Worm (Caenorhabditis elegans) whole organism, L4 larva: ENCODE data around the gene srx-93.

Source experiments
- D1046.2 ChIP-seq: fragments of 200-800 bp; sonication (Bioruptor generic); IDR thresholded peaks from 2 replicates; pipeline ENCODE4 v1.3.6; 2022; ENCODE audit warnings: missing genetic modification characterization, missing compliant biosample characterization
- F10B5.3 ChIP-seq: sonication (generic microtip); optimal IDR thresholded peaks from 2 replicates; lab custom pipeline; 2016; ENCODE audit warnings: mild to moderate bottlenecking, missing genetic modification characterization, missing compliant biosample characterization
- T20F7.1 ChIP-seq: fragments of 200-800 bp; sonication (Bioruptor generic); optimal IDR thresholded peaks from 2 replicates; lab custom pipeline; 2018; ENCODE audit warnings: mild to moderate bottlenecking, missing genetic modification characterization, missing compliant biosample characterization
- Y48G9A.11 ChIP-seq: fragments of 200-800 bp; sonication (Bioruptor generic); IDR thresholded peaks from 2 replicates; pipeline ENCODE4 v1.3.6; 2022; ENCODE audit warnings: missing genetic modification reagents, missing genetic modification characterization, missing compliant biosample characterization
- Y5F2A.4 ChIP-seq: fragments of 200-800 bp; sonication (Bioruptor generic); optimal IDR thresholded peaks from 2 replicates; lab custom pipeline; 2018; ENCODE audit warnings: mild to moderate bottlenecking, missing genetic modification characterization, missing compliant biosample characterization
- Y75B8A.6 ChIP-seq: fragments of 200-800 bp; sonication (Bioruptor generic); IDR thresholded peaks from 2 replicates; pipeline ENCODE4 v1.3.6; 2022; ENCODE audit warnings: missing genetic modification reagents, missing genetic modification characterization, missing compliant biosample characterization
- ZK337.2 ChIP-seq: fragments of 200-800 bp; sonication (Bioruptor generic); IDR thresholded peaks from 2 replicates; pipeline ENCODE4 v1.3.6; 2022; ENCODE audit warnings: missing genetic modification reagents, missing genetic modification characterization, missing compliant biosample characterization
- aha-1 ChIP-seq: fragments of 150-350 bp; peaks from one replicate; lab custom pipeline; 2014; ENCODE audit warnings: missing biosample characterization, missing genetic modification characterization
- arid-1 ChIP-seq: fragments of 200-800 bp; sonication (Bioruptor generic); conservative IDR thresholded peaks from 2 replicates; pipeline ENCODE4 v1.3.6; 2022; ENCODE audit warnings: missing genetic modification reagents, missing genetic modification characterization, missing compliant biosample characterization
- ceh-28 ChIP-seq: fragments of 150-350 bp; optimal IDR thresholded peaks from 2 replicates; lab custom pipeline; 2014; ENCODE audit warnings: missing biosample characterization, missing genetic modification reagents, missing genetic modification characterization
- ceh-82 ChIP-seq: sonication (generic microtip); optimal IDR thresholded peaks from 2 replicates; lab custom pipeline; 2017; ENCODE audit warnings: missing biosample characterization, missing genetic modification characterization
- cey-2 ChIP-seq: sonication (generic microtip); optimal IDR thresholded peaks from 3 replicates; lab custom pipeline; 2017; ENCODE audit warnings: missing genetic modification characterization, mild to moderate bottlenecking, missing compliant biosample characterization, antibody characterized with exemption, borderline replicate concordance; ENCODE audit not compliant: insufficient read depth
- ctbp-1 ChIP-seq: fragments of 200-800 bp; sonication (Bioruptor generic); IDR thresholded peaks from 2 replicates; pipeline ENCODE4 v1.3.6; 2022; ENCODE audit warnings: missing genetic modification reagents, missing genetic modification characterization, missing compliant biosample characterization
- daf-16 ChIP-seq, 3 experiments: sonication (generic microtip); optimal IDR thresholded peaks; 2 replicates each; lab custom pipeline; 2016 to 2017; ENCODE audit warnings: missing genetic modification characterization in 3 of 3, missing genetic modification reagents in 3 of 3, mild to moderate bottlenecking in 2 of 3, missing compliant biosample characterization in 2 of 3, missing biosample characterization in 1 of 3, moderate library complexity in 1 of 3
- dmd-8 ChIP-seq: fragments of 200-800 bp; sonication (Bioruptor generic); IDR thresholded peaks from 2 replicates; pipeline ENCODE4 v1.3.6; 2022; ENCODE audit warnings: missing genetic modification characterization, missing compliant biosample characterization
- dpl-1 ChIP-seq: fragments of 150-350 bp; optimal IDR thresholded peaks from 2 replicates; lab custom pipeline; 2014; ENCODE audit warnings: missing biosample characterization, missing genetic modification reagents, missing genetic modification characterization
- duxl-1 ChIP-seq: sonication (generic microtip); optimal IDR thresholded peaks from 2 replicates; lab custom pipeline; 2016; ENCODE audit warnings: mild to moderate bottlenecking, missing genetic modification characterization, moderate library complexity, missing compliant biosample characterization; ENCODE audit not compliant: poor library complexity
- dve-1 ChIP-seq: sonication (generic microtip); optimal IDR thresholded peaks from 2 replicates; lab custom pipeline; 2017; ENCODE audit warnings: antibody characterized with exemption, mild to moderate bottlenecking, missing genetic modification characterization, missing compliant biosample characterization; ENCODE audit not compliant: insufficient read depth
- egl-43 ChIP-seq: fragments of 200-800 bp; sonication (Bioruptor generic); IDR thresholded peaks from 2 replicates; pipeline ENCODE4 v1.3.6; 2022; ENCODE audit warnings: missing genetic modification reagents, missing genetic modification characterization, missing compliant biosample characterization
- gei-8 ChIP-seq: fragments of 200-800 bp; sonication (Bioruptor generic); optimal IDR thresholded peaks from 2 replicates; lab custom pipeline; 2018; ENCODE audit warnings: mild to moderate bottlenecking, missing genetic modification characterization, missing compliant biosample characterization
- hif-1 ChIP-seq, 2 experiments: sonication (generic microtip); optimal IDR thresholded peaks; 2 replicates each; lab custom pipeline; 2016 to 2017; ENCODE audit warnings: missing compliant biosample characterization in 2 of 2, missing genetic modification characterization in 2 of 2, missing genetic modification reagents in 2 of 2, missing genotype in 2 of 2, mild to moderate bottlenecking in 1 of 2
- hlh-11 ChIP-seq: fragments of 200-800 bp; sonication (Bioruptor generic); optimal IDR thresholded peaks from 2 replicates; lab custom pipeline; 2018; ENCODE audit warnings: mild to moderate bottlenecking, missing genetic modification characterization, missing compliant biosample characterization
- hlh-30 ChIP-seq: sonication (generic microtip); optimal IDR thresholded peaks from 2 replicates; lab custom pipeline; 2017; ENCODE audit warnings: antibody characterized with exemption, mild to moderate bottlenecking, missing genetic modification characterization, missing compliant biosample characterization; ENCODE audit not compliant: insufficient read depth
- hmg-1.1 ChIP-seq: fragments of 200-800 bp; sonication (Bioruptor generic); IDR thresholded peaks from 2 replicates; pipeline ENCODE4 v1.3.6; 2022; ENCODE audit warnings: missing genetic modification reagents, missing genetic modification characterization, missing compliant biosample characterization
- lin-1 ChIP-seq: fragments of 200-800 bp; sonication (Bioruptor generic); IDR thresholded peaks from 2 replicates; pipeline ENCODE4 v1.3.6; 2022; ENCODE audit warnings: missing genetic modification reagents, missing genetic modification characterization, missing compliant biosample characterization
- lin-38 ChIP-seq: fragments of 200-800 bp; sonication (Bioruptor generic); IDR thresholded peaks from 2 replicates; pipeline ENCODE4 v1.3.6; 2022; ENCODE audit warnings: missing genetic modification reagents, missing genetic modification characterization, missing compliant biosample characterization
- lsy-2 ChIP-seq, 2 experiments: fragments of 150-350 bp in 1 of 2; sonication (generic microtip) in 1 of 2; optimal IDR thresholded peaks; 2 replicates each; lab custom pipeline; 2014 to 2017; ENCODE audit warnings: missing biosample characterization in 2 of 2, missing genetic modification characterization in 2 of 2
- mdl-1 ChIP-seq, 2 experiments: fragments of 150-350 bp in 1 of 2; sonication (generic microtip) in 1 of 2; optimal IDR thresholded peaks; 2 replicates each; lab custom pipeline; 2014 to 2017; ENCODE audit warnings: missing biosample characterization in 2 of 2, missing genetic modification characterization in 2 of 2
- mep-1 ChIP-seq: fragments of 150-350 bp; sonication (generic microtip); optimal IDR thresholded peaks from 3 replicates; lab custom pipeline; 2014; ENCODE audit warnings: missing biosample characterization, missing genetic modification characterization
- mes-2 ChIP-seq: sonication (generic microtip); optimal IDR thresholded peaks from 2 replicates; lab custom pipeline; 2016; ENCODE audit warnings: missing genotype, mild to moderate bottlenecking, missing genetic modification characterization, missing compliant biosample characterization; ENCODE audit not compliant: poor library complexity, severe bottlenecking
- nhr-111 ChIP-seq: fragments of 200-800 bp; sonication (Bioruptor generic); optimal IDR thresholded peaks from 2 replicates; lab custom pipeline; 2018; ENCODE audit warnings: mild to moderate bottlenecking, missing genetic modification characterization, missing compliant biosample characterization
- pha-4 ChIP-seq, 2 experiments: fragments of 150-350 bp in 1 of 2; fragments of 200-800 bp in 1 of 2; sonication (Bioruptor generic) in 1 of 2; IDR thresholded peaks in 1 of 2; optimal IDR thresholded peaks in 1 of 2; 2 replicates each; pipeline versions ENCODE4 v1.3.6 to Lab custom; 2014 to 2022; ENCODE audit warnings: missing genetic modification characterization in 2 of 2, missing genetic modification reagents in 2 of 2, missing biosample characterization in 1 of 2, missing compliant biosample characterization in 1 of 2
- saeg-2 ChIP-seq: fragments of 200-800 bp; sonication (Bioruptor generic); IDR thresholded peaks from 2 replicates; pipeline ENCODE4 v1.3.6; 2022; ENCODE audit warnings: missing genetic modification reagents, missing genetic modification characterization, missing compliant biosample characterization
- set-16 ChIP-seq: fragments of 200-800 bp; sonication (Bioruptor generic); IDR thresholded peaks from 2 replicates; pipeline ENCODE4 v1.3.6; 2022; ENCODE audit warnings: missing genetic modification reagents, missing genetic modification characterization, missing compliant biosample characterization
- skn-1 ChIP-seq: fragments of 150-350 bp; optimal IDR thresholded peaks from 2 replicates; lab custom pipeline; 2014; ENCODE audit warnings: missing biosample characterization, missing genetic modification characterization
- spr-3 ChIP-seq: fragments of 200-800 bp; sonication (Bioruptor generic); optimal IDR thresholded peaks from 2 replicates; lab custom pipeline; 2018; ENCODE audit warnings: mild to moderate bottlenecking, missing genetic modification characterization, missing compliant biosample characterization
- unc-130 ChIP-seq: sonication (generic microtip); optimal IDR thresholded peaks from 2 replicates; lab custom pipeline; 2016; ENCODE audit warnings: missing genetic modification reagents, missing genetic modification characterization, missing compliant biosample characterization
- unc-62 ChIP-seq, 3 experiments: fragments of 150-350 bp in 1 of 3; sonication (generic microtip); optimal IDR thresholded peaks in 2 of 3; peaks in 1 of 3; 1 replicate in 1 of 3; 2 replicates in 2 of 3; lab custom pipeline; 2014 to 2017; ENCODE audit warnings: missing biosample characterization in 3 of 3, missing genetic modification characterization in 3 of 3, missing genetic modification reagents in 3 of 3, missing genotype in 1 of 3
- zag-1 ChIP-seq: fragments of 150-350 bp; optimal IDR thresholded peaks from 2 replicates; lab custom pipeline; 2014; ENCODE audit warnings: missing biosample characterization, missing genetic modification characterization

srx-93 gene

DNA sequence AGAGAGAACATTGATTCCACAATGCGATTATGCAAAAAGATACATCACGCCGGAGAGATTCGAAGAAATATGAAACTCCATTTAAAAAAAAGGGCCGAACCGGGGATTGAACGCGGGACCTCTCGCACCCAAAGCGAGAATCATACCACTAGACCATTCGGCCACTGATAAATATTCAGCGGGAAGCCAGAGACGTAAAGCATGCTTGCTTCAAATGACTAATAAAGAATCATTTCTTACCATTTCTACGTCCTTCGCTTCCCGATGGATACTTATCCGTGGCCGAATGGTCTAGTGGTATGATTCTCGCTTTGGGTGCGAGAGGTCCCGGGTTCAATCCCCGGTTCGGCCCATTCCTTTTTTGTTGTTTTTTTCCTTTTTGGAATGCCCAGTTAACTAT lies 32.3 kb downstream of the srx-93 start (continued):
- TF ChIP-seq F10B5.3 (no peak), ctbp-1 (GFP tag; lab: Robert Waterston, UW) (0 out of 2 replicates have a peak, but pooled peaks have one; percentile 41), lin-38 (GFP tag; lab: Robert Waterston, UW) (peak; percentile 64), spr-3 (GFP tag; lab: Kevin White, UChicago) (no peak)
- TF ChIP-seq, all 104 proteins: peak for 28

DNA sequence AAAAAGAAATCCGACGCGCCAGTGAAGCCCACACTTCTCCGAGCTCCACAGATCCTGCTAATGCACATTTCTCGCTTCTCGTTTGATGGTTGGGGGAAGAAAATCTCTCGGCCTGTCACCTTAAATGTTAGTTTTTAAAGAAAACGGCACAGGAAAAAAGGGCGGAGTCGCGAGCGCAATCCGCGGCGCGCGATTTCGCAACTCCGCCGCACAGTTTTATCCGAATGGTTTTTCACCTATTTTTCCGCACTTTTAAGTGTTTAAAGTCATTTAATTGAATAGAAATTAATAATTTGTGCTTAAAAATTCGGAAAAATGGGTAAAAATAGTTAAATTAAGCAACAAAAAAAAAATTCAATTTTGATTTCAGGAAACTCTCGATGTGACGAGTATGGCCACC lies 32.9 kb downstream of the srx-93 start:
- TF ChIP-seq T20F7.1 (GFP tag; lab: Kevin White, UChicago), result no peak
- TF ChIP-seq lsy-2 (tag; optimal IDR thresholded peaks at IDR 0.05; lab: Kevin White, UChicago), result peak in 1 of 2 experiments; percentile 29
- no peak for TF ChIP-seq F10B5.3
- peak in 1 of 2 experiments; percentile 39 for TF ChIP-seq hif-1 (tag; optimal IDR thresholded peaks at IDR 0.05; lab: Kevin White, UChicago)
- 0 out of 2 replicates have a peak, but pooled peaks have one; percentile 18 for TF ChIP-seq ZK337.2 (GFP tag; lab: Robert Waterston, UW)
- peak; percentile 23 for TF ChIP-seq dve-1
- peak; percentile 75 for TF ChIP-seq mes-2
- peak; percentile 75 for TF ChIP-seq aha-1
- peak; percentile 55 for TF ChIP-seq lin-38 (GFP tag; lab: Robert Waterston, UW)
- TF ChIP-seq hmg-1.1, result 0 out of 2 replicates have a peak, but pooled peaks have one; percentile 15
- TF ChIP-seq set-16 (GFP tag; lab: Robert Waterston, UW), result peak; percentile 35
- TF ChIP-seq mep-1, result peak; percentile 38
- TF ChIP-seq cey-2 (tag; lab: Kevin White, UChicago), result no peak
- no peak for TF ChIP-seq ceh-28 (tag; lab: Kevin White, UChicago)
- TF ChIP-seq pha-4 (GFP tag; IDR thresholded peaks at IDR 0.05; lab: Robert Waterston, UW), result 0 out of 2 replicates have a peak, but pooled peaks have one; percentile 22
- no peak for TF ChIP-seq pha-4 (tag; optimal IDR thresholded peaks at IDR 0.05; lab: Kevin White, UChicago)
- TF ChIP-seq dpl-1 (GFP tag; lab: Kevin White, UChicago), result peak; percentile 27
- TF ChIP-seq Y48G9A.11 (GFP tag; lab: Robert Waterston, UW), result 0 out of 2 replicates have a peak, but pooled peaks have one; percentile 22

DNA sequence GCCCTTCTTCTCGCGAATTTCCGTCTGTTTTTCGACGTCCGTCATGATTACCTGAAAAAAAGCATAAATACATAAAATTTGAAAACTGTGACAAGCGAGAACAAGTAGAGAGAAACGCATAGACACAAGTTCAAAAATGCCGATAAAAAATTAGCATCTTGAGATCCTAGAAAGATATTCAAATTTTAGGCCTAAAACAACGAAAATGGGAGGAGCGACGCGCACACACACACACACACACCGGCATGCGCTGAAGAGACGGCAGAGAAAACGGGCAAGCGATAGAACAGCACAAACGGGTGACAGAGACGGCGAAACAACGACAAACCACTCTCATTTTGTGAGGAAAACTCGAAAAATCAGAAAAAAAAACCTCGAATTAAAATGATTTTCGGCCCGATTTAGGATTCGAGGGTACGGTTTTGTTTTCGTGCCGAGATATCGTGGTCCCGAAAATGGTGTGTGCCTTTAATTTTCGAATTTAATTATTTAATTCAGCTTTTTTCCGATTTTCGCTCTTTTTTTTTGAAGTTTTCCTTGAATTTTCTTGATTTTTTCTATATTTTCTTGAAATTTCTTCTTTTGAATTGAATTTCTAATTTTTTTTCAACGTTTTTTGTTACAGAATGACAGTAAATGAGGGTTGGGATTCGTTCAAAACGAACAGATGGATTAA lies 34.4 kb downstream of the srx-93 start, which contains the start of the genes rpl-11.1 and T22F3.2:
Gene rpl-11.1 (minus strand): TSS at position 51 of the 676 bp plus-strand sequence.
Gene T22F3.2 (plus strand): TSS at position 626 of the 676 bp plus-strand sequence.
- no peak for TF ChIP-seq Y5F2A.4 (GFP tag; lab: Kevin White, UChicago)
- peak; percentile 5 for TF ChIP-seq hlh-11 (tag; lab: Kevin White, UChicago)
- peak in 1 of 2 experiments; percentile 34 for TF ChIP-seq mdl-1 (tag; optimal IDR thresholded peaks at IDR 0.05; lab: Kevin White, UChicago)
- TF ChIP-seq D1046.2, result 0 out of 2 replicates have a peak, but pooled peaks have one; percentile 24
- TF ChIP-seq unc-62 (GFP tag; optimal IDR thresholded peaks at IDR 0.05 in 1 of 2; lab: Kevin White, UChicago), result peak in 1 of 2 experiments; percentile 47
- no peak for TF ChIP-seq unc-62 (tag; optimal IDR thresholded peaks at IDR 0.05; lab: Kevin White, UChicago)
- TF ChIP-seq hmg-1.1, result peak; percentile 42; the same call in 1 of the 2 replicates
- peak in 1 of 2 experiments; percentile 34 for TF ChIP-seq hif-1 (tag; optimal IDR thresholded peaks at IDR 0.05; lab: Kevin White, UChicago)
- no peak for TF ChIP-seq daf-16 (GFP tag; optimal IDR thresholded peaks at IDR 0.05; lab: Kevin White, UChicago)
- TF ChIP-seq daf-16 (tag; optimal IDR thresholded peaks at IDR 0.05; lab: Kevin White, UChicago), result peak; percentile 9
- TF ChIP-seq mep-1, result peak; percentile 9
- peak; percentile 22 for TF ChIP-seq hlh-30 (tag; lab: Kevin White, UChicago)
- TF ChIP-seq saeg-2 (GFP tag; lab: Robert Waterston, UW), result no peak
- no peak for TF ChIP-seq egl-43 (GFP tag; lab: Robert Waterston, UW)
- TF ChIP-seq, all 104 proteins: peak for 9

DNA sequence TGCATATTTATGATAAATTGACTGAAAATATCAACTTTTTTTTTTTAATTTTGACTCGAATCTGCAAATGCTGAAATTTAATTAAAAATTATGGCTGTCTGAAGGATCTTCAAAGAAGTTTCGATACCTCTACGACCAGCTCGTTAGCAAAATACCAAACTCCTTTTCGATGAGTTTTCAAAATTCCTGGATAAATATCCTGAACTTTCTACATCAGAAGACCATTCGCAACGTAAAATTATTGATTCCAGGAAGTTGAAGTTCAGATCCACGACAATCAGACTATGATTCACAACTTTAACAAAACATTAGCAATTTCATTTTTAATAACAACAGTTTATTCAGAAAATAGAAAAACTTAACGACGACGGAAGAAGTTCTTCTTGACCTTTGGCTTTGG lies 35.5 kb downstream of the srx-93 start:
- TF ChIP-seq duxl-1, result no peak
- no peak for TF ChIP-seq nhr-111
- TF ChIP-seq unc-130 (GFP tag; lab: Kevin White, UChicago), result peak; percentile 54
- TF ChIP-seq ctbp-1 (GFP tag; lab: Robert Waterston, UW), result peak; percentile 13; the same call in 1 of the 2 replicates
- TF ChIP-seq Y48G9A.11 (GFP tag; lab: Robert Waterston, UW), result peak; percentile 78
- TF ChIP-seq gei-8 (GFP tag; lab: Kevin White, UChicago), result no peak
- no peak for TF ChIP-seq ceh-82 (tag; lab: Kevin White, UChicago)
- no peak for TF ChIP-seq lin-1 (GFP tag; lab: Robert Waterston, UW)
- TF ChIP-seq unc-62 (GFP tag; optimal IDR thresholded peaks at IDR 0.05 in 1 of 2; lab: Kevin White, UChicago), result no peak
- no peak for TF ChIP-seq unc-62 (tag; optimal IDR thresholded peaks at IDR 0.05; lab: Kevin White, UChicago)
- peak; percentile 51; the same call in 1 of the 2 replicates for TF ChIP-seq arid-1
- TF ChIP-seq ZK337.2 (GFP tag; lab: Robert Waterston, UW), result 0 out of 2 replicates have a peak, but pooled peaks have one; percentile 14
- TF ChIP-seq zag-1 (tag; lab: Kevin White, UChicago), result no peak
- TF ChIP-seq dmd-8 (GFP tag; lab: Robert Waterston, UW), result peak; percentile 40; the same call in 1 of the 2 replicates
- TF ChIP-seq skn-1 (tag; lab: Kevin White, UChicago), result no peak
- no peak for TF ChIP-seq Y75B8A.6 (GFP tag; lab: Robert Waterston, UW)
